Worm (Caenorhabditis elegans): Measurements from ENCODE around the gene fbxa-219.

- TF ChIP-seq skn-1 (tag; optimal IDR thresholded peaks at IDR 0.05): no peak
- no peak for TF ChIP-seq egl-27 (tag; optimal IDR thresholded peaks at IDR 0.05)
- TF ChIP-seq dmd-9 (GFP tag; IDR thresholded peaks at IDR 0.05): no peak
- TF ChIP-seq pha-4 (GFP tag; IDR thresholded peaks at IDR 0.05): no peak
- no peak for TF ChIP-seq pha-4 (tag; optimal IDR thresholded peaks at IDR 0.05)
- no peak for TF ChIP-seq duxl-1 (tag; optimal IDR thresholded peaks at IDR 0.05; ENCODE audit: poor library complexity)
- no peak for TF ChIP-seq dpl-1 (GFP tag; optimal IDR thresholded peaks at IDR 0.05)
- TF ChIP-seq mes-2 (tag; optimal IDR thresholded peaks at IDR 0.05; ENCODE audit: poor library complexity, severe bottlenecking): no peak
- TF ChIP-seq ceh-82 (tag; optimal IDR thresholded peaks at IDR 0.05): no peak
- TF ChIP-seq snpc-4 (tag; optimal IDR thresholded peaks at IDR 0.05): no peak
- no peak for TF ChIP-seq lin-15B (tag; optimal IDR thresholded peaks at IDR 0.05)
- TF ChIP-seq fkh-10 (GFP tag; optimal IDR thresholded peaks at IDR 0.05): no peak
- TF ChIP-seq dve-1 (tag; optimal IDR thresholded peaks at IDR 0.05; ENCODE audit: insufficient read depth): no peak
- no peak for TF ChIP-seq lin-38 (GFP tag; IDR thresholded peaks at IDR 0.05)
Measured at ce11 chrIII:2255522-2255921, 35.7 kb upstream of the fbxa-219 start, which contains the start of gene fbxa-71.

All from whole organism, L4 larva.